Worm (Caenorhabditis elegans): Measurements from ENCODE around the gene srh-142.

The srh-142 gene

DNA sequence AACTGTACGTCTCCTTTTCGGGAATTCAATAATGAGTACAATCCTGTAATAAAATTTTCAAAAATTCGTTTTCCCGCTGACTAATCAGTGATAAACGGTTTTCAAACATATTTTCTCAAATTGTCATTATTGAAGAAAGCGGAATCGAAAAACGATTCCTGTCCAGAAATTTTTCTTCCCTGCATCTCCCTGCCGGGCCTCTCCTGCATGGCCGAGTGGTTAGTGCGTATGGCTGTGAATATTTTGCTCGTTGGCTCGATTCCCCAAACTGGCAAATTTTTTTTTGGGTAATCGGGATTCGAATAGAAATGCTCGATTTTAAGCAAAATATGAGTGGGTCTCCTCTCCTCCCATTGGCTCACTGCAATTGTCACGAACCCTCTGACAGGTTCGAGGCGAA lies 13.9 kb upstream of the srh-142 start:
- TF ChIP-seq tbp1 (GFP tag; optimal IDR thresholded peaks at IDR 0.05) (peak; percentile 82), nfyb-1 (GFP tag; IDR thresholded peaks at IDR 0.05) (0 out of 2 replicates have a peak, but pooled peaks have one; percentile 23), rpc-1 (optimal IDR thresholded peaks at IDR 0.05) (peak; percentile 4), rpc-1 (tag; optimal IDR thresholded peaks at IDR 0.05) (peak; percentile 55), lin-26 (GFP tag; IDR thresholded peaks at IDR 0.05) (0 out of 2 replicates have a peak, but pooled peaks have one; percentile 14), B0261.1 (tag; optimal IDR thresholded peaks at IDR 0.05) (peak; percentile 62), Y56A3A.18 (GFP tag; IDR thresholded peaks at IDR 0.05) (0 out of 2 replicates have a peak, but pooled peaks have one; percentile 49), pbrm-1 (GFP tag; IDR thresholded peaks at IDR 0.05) (0 out of 2 replicates have a peak, but pooled peaks have one; percentile 24)

DNA sequence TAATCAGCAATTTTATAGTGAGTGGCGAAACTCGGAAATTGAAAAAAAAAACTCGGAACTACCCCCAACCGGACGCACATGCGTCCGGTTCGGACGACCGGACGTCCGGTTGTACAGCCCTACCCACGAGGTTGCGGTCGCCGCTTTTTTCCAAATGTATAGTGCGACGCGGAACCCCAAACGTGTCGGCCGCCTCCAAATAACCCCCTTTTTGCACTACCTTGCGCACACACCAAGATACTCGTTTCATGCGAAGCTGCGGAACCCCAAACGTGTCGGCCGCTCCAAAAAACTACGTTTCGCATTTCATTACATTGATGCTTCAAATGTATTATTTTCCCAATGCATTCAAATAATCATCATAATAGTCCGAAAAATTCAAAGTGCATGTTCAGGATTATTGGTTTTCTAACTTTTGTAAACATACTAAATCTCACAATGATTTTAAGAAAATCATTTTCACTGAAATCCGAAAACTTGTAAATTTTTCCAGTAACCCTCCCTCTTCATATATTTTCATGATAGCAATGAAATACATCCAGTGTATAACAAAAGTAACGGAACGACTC lies 11.3 kb upstream of the srh-142 start, which contains the start of gene srw-35:
Gene srw-35, plus strand, starts transcription at position 519 of the 569 bp plus-strand sequence.
- TF ChIP-seq hlh-26 (GFP tag; conservative IDR thresholded peaks at IDR 0.05), result no peak
- no peak for TF ChIP-seq Y56A3A.18 (GFP tag; IDR thresholded peaks at IDR 0.05)
- peak; percentile 76 for TF ChIP-seq snpc-1.1 (tag; optimal IDR thresholded peaks at IDR 0.05; ENCODE audit: insufficient read depth)
- 0 out of 2 replicates have a peak, but pooled peaks have one; percentile 14 for TF ChIP-seq ztf-28 (GFP tag; IDR thresholded peaks at IDR 0.05)
- TF ChIP-seq snpc-4 (GFP tag; optimal IDR thresholded peaks at IDR 0.05), result peak; percentile 26
- TF ChIP-seq snpc-4 (tag; optimal IDR thresholded peaks at IDR 0.05), result peak in 3 of 4 experiments; percentile 23 to 94 (median 82)
- no peak for TF ChIP-seq Y79H2A.3 (GFP tag; conservative IDR thresholded peaks at IDR 0.05)
- no peak for TF ChIP-seq nhr-90 (tag; optimal IDR thresholded peaks at IDR 0.05)

ce11 chrV:16470916-16471315 lies 10.2 kb upstream of the srh-142 start, which contains the start of gene srh-138:
Gene srh-138 (minus strand): TSS chrV:16471016.
- TF ChIP-seq pha-4 (tag; optimal IDR thresholded peaks at IDR 0.05), result no peak
- no peak for TF ChIP-seq ceh-27 (GFP tag; optimal IDR thresholded peaks at IDR 0.05)
- no peak for TF ChIP-seq Y56A3A.18 (GFP tag; IDR thresholded peaks at IDR 0.05)
- no peak for TF ChIP-seq zim-3 (tag; optimal IDR thresholded peaks at IDR 0.05)

ce11 chrV:16467840-16468239 lies 7.1 kb upstream of the srh-142 start, which contains the start of gene sru-44:
Gene sru-44 (minus strand): TSS chrV:16467940.
- TF ChIP-seq Y79H2A.3 (GFP tag; conservative IDR thresholded peaks at IDR 0.05), result no peak
- TF ChIP-seq aptf-2 (GFP tag; conservative IDR thresholded peaks at IDR 0.05), result no peak
- no peak for TF ChIP-seq madf-10 (tag; optimal IDR thresholded peaks at IDR 0.05)
- TF ChIP-seq akir-1 (GFP tag; optimal IDR thresholded peaks at IDR 0.05), result no peak
- TF ChIP-seq ZK185.1 (tag; optimal IDR thresholded peaks at IDR 0.05; ENCODE audit: poor library complexity, severe bottlenecking), result no peak
- TF ChIP-seq F57C9.4 (tag; optimal IDR thresholded peaks at IDR 0.05), result no peak
- no peak for TF ChIP-seq F23B12.7 (tag; optimal IDR thresholded peaks at IDR 0.05; ENCODE audit: insufficient read depth)
- no peak for TF ChIP-seq cebp-2 (GFP tag; IDR thresholded peaks at IDR 0.05)
- no peak for TF ChIP-seq Y56A3A.18 (GFP tag; IDR thresholded peaks at IDR 0.05)

DNA sequence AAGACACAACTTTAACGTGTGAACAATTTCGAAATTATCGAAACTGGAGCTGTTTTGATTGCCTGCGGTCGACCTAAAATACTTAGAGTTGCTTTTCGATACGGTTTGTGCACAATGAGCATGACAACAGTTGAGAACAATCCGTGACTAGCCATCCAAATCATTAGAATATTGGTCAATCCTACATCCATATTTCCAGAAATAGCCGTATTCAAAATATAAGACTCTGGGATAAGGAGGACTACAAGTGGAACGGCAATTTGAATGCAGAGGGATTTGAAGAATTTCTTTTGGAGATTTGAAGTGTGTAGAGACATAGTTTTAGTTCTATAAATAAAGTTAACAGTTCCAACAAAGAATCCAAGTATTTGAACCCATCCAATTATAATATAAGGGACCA lies 1.4 kb downstream of the srh-142 start:
- TF ChIP-seq egl-44 (GFP tag; IDR thresholded peaks at IDR 0.05) (no peak), Y53G8AR.9 (GFP tag; conservative IDR thresholded peaks at IDR 0.05) (no peak), mxl-1 (tag; optimal IDR thresholded peaks at IDR 0.05) (no peak), Y56A3A.18 (GFP tag; IDR thresholded peaks at IDR 0.05) (no peak), B0261.1 (tag; optimal IDR thresholded peaks at IDR 0.05) (no peak)

DNA sequence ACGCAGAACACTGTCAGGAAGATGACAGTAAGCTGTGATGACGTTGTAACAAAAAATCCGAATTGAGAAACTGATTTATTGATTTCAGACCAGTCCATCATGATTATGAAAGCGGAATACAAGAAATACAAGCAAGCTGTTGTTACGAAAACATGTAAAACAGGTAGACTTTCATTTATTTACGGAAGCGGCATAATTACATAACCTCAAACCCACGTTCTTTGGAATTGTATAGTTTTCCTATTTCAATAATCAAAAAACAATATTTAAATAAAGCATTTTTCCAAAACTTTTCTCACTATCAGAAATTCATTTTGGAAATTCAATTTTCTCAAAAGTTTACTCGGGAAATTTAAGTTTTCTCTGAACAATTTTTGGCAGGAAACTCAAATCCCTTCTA lies 2.1 kb downstream of the srh-142 start, which contains the start of gene str-15:
Gene str-15, minus strand, starts transcription at position 101 of the 400 bp plus-strand sequence.
- TF ChIP-seq Y53F4B.3 (GFP tag; IDR thresholded peaks at IDR 0.05), result no peak
- TF ChIP-seq nhr-80 (tag; optimal IDR thresholded peaks at IDR 0.05), result no peak
- no peak for TF ChIP-seq gei-17 (GFP tag; optimal IDR thresholded peaks at IDR 0.05)
- TF ChIP-seq pha-4 (tag; optimal IDR thresholded peaks at IDR 0.05), result no peak
- TF ChIP-seq ccch-3 (GFP tag; optimal IDR thresholded peaks at IDR 0.05), result no peak
- no peak for TF ChIP-seq F23B12.7 (tag; optimal IDR thresholded peaks at IDR 0.05; ENCODE audit: insufficient read depth)
- no peak for TF ChIP-seq efl-1 (GFP tag; optimal IDR thresholded peaks at IDR 0.05)
- no peak for TF ChIP-seq ztf-22 (GFP tag; optimal IDR thresholded peaks at IDR 0.05)
- no peak for TF ChIP-seq ztf-6 (GFP tag; IDR thresholded peaks at IDR 0.05)
- no peak for TF ChIP-seq T07F8.4 (tag; optimal IDR thresholded peaks at IDR 0.05)
- TF ChIP-seq egl-18 (GFP tag; IDR thresholded peaks at IDR 0.05), result no peak
- no peak for TF ChIP-seq attf-3 (GFP tag; conservative IDR thresholded peaks at IDR 0.05)
- TF ChIP-seq atf-7 (tag; optimal IDR thresholded peaks at IDR 0.05), result no peak
- no peak for TF ChIP-seq hlh-26 (GFP tag; conservative IDR thresholded peaks at IDR 0.05)

Measured in whole organism, young adult.